Worm (Caenorhabditis elegans): Measurements from ENCODE around the gene dap-3.

Gene dap-3

DNA sequence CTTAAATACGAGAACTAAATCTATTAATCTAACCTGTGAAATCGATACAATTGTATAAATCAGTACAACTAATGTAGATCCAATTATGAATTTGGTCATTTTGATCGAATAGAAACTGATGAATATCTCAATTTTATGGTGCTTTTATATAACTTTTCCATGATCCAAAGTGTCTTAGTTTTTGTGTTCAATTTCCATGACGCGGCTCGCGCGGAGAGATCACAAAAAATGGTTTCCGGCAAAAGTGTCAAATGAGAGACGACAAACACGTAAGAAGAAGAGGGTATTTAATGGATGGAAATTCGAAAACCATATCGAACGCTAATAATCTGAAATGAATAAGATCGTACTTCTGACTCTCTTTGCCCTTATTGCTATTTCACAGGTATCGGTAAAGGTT, 16.4 kb upstream of the dap-3 start, which contains the start of the genes C06A1.6 and C06A1.7:
Gene C06A1.6 (minus strand): TSS at position 101 of the 400 bp plus-strand sequence.
Gene C06A1.7 (plus strand): TSS at position 314 of the 400 bp plus-strand sequence.
- no peak for TF ChIP-seq unc-62 (GFP tag; optimal IDR thresholded peaks at IDR 0.05)

DNA sequence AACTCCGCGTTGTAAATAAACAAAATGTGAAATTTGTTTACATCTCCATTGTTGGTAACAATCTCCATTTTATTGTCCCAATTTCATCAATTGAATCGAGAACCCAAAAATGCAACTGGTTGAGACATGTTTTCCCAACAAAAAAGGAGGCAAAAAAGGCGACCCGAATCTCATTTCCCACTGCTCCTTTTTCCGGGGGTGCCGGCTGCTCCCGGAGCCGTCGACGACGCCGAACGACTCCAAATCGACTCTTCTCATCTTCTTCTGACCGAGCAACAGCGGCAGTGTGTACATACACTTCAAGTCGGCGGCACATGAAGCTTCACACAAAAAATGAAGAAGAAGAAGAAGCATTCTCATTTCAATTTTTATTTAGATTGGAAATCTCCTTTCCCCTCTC, 14.5 kb upstream of the dap-3 start:
- no peak for TF ChIP-seq unc-62 (GFP tag; optimal IDR thresholded peaks at IDR 0.05)

DNA sequence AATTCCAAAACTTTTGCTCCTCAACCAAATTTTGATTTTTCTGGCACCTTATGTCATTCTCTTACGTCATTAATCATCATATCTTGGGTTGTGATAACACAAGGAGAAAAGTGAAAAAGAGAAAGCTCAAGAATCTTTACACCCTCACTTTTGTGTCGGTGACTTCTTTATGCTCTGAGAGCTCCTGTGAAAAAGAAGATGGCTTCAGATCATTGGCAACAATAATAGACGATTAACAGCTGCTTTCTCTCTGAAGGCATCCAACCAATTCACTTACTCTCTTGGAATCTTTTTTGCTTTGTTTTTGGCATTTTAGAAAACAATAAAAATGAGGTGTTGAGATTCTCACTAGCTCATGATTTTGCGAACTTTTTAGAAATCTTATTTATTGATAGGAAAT, 11.4 kb upstream of the dap-3 start:
- TF ChIP-seq unc-62 (GFP tag; optimal IDR thresholded peaks at IDR 0.05), result no peak

DNA sequence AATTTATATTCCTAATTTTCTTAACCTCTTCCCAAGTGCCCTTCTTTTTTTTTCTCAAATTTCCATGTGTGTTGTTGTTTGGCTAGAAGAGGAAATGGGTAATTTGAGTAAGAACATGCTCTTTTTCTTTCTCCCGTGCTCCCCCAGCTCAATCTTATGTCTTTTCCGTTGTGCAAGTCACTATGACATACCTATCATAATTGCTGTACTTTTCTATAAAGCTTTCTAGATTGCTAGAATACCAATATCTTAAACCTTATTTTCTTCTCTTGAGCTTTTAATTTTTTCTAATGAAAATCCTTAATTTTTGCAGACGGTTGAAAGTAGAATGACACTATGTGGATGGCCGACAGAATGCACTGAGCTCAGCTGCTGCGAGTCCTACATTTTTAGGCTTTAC, 10.6 kb upstream of the dap-3 start, which contains the start of gene txt-13:
Gene txt-13 (plus strand): TSS at position 301 of the 400 bp plus-strand sequence.
- no peak for TF ChIP-seq unc-62 (GFP tag; optimal IDR thresholded peaks at IDR 0.05)

DNA sequence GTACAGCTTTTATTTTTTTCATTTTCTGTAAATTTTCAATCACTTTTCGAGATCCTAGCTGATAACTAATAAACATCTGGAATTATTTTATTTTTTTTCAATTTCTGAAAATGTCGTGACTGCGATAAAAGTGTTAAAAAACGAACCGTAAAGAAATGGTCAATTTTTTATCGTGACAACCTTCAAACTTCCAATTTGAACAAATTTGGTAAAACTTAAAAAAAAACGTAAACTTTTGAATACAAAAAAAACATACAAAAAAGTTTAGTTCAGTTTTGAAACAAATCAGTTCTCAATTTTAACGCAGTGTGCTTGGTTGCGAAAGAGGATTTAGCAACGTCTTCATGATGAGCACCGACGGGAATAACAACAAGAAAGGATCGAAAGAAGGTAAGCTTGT, 9.0 kb upstream of the dap-3 start, which contains the start of gene C06A1.3:
Gene C06A1.3 (plus strand): TSS at position 301 of the 400 bp plus-strand sequence.
- no peak for TF ChIP-seq unc-62 (GFP tag; optimal IDR thresholded peaks at IDR 0.05)

DNA sequence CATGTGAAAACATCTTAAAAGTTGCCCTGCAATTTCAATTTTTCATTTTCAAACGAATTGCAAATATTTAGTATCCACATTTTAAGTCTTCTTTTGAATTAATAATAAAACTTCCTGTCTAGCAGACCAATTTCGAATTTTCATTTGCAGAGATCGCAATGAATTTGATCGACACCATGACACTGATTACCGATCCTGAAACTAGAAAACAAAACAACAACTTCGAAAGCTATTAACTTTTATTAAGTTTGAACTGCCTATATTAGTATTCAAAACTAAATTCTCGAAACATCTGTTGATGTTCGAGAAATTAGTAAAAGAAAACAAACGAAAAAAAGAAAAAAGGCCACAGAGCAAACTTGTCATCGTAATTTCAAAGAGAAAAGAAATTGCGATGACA, 6.8 kb upstream of the dap-3 start:
- no peak for TF ChIP-seq unc-62 (GFP tag; optimal IDR thresholded peaks at IDR 0.05)

DNA sequence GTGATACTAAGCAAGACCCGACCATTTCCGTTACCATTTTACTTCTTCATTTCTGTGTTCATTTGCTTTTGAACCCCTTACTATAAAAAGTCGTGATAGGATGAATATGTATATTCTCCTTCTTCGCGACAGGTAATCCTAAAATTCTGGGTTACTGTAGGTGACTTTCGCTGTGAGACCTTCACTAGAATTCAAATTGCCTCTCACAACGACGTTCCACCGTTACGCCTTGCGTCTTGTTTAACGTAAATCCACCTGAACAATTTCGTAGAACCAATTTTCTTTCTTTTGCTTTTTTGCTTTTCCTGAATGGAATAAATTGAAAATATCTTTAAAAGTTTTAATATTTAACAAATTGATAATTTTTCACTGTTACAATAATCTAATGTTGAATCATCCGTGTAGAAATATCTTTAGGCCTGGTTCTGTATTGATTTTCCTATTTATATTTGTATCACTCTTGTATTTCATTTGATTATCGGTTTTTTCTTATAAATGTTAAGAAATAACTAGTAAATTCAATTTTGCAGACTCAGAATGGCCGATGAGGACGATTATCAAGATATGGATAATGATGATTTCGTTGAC, 2.0 kb upstream of the dap-3 start, which contains the start of gene rpb-6:
Gene rpb-6 (plus strand): TSS at position 538 of the 588 bp plus-strand sequence.
- no peak for TF ChIP-seq unc-62 (GFP tag; optimal IDR thresholded peaks at IDR 0.05)

DNA sequence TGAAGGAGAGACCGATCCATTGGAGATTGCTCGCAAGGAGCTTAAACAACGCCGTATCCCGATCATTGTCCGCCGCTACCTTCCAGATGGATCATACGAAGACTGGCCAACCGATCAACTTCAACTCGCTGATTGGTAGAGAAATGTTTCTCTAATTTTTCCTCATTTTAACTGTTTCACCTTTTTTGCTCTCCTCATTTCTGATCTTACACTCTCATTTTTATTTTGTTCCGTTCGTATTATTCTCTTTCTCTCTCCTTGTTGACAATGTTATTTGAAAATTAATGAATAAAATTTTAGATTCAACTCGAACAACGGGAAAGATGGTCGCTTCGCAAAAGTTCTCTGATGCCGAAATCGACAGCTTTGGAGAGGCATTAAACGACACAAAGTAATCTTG, 1.3 kb upstream of the dap-3 start, which contains the start of gene dohh-1:
Gene dohh-1 (plus strand): TSS at position 301 of the 400 bp plus-strand sequence.
- TF ChIP-seq unc-62 (GFP tag; optimal IDR thresholded peaks at IDR 0.05), result no peak

DNA sequence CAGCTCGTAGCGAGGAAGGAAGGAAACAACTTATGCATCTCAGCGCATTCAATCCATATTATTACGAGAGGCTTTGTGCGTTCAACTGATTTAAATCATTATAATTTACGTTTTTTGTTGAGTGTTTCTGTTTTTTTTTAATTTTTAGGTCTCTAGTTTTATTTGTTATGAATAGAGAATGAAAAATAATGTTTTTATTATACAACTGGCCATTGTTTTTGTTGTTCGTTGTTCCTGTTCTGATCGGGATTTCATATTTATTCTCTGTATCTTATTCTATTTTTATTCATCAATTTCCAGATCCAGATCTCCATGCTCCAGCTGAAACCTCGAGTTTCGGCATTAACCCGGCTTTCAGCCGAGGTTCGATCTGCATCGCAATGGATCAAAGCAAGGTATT, 1.4 kb downstream of the dap-3 start, which contains the start of gene mrps-22:
Gene mrps-22 (plus strand): TSS at position 301 of the 400 bp plus-strand sequence.
- TF ChIP-seq unc-62 (GFP tag; optimal IDR thresholded peaks at IDR 0.05), result no peak

DNA sequence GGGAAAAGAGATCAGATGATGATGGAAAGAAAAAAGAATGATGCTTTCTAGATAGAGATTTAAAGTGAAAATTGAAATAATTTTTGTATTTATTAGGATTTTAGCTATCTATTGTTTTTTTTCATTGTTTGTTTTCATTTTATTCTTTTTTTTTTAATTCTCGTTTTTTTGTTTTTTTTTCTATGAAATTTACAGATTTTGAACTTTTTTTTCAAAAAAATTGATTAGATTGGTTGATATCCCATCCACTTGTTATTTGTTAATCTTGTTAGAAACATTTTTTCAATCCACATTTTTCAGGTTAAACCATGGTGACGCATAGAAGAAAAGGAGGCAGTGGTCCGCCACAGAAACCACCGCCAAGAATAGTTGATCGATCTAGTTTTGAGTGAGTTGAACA, 3.1 kb downstream of the dap-3 start, which contains the start of gene algn-9:
Gene algn-9 (plus strand): TSS at position 301 of the 400 bp plus-strand sequence.
- no peak for TF ChIP-seq unc-62 (GFP tag; optimal IDR thresholded peaks at IDR 0.05)

DNA sequence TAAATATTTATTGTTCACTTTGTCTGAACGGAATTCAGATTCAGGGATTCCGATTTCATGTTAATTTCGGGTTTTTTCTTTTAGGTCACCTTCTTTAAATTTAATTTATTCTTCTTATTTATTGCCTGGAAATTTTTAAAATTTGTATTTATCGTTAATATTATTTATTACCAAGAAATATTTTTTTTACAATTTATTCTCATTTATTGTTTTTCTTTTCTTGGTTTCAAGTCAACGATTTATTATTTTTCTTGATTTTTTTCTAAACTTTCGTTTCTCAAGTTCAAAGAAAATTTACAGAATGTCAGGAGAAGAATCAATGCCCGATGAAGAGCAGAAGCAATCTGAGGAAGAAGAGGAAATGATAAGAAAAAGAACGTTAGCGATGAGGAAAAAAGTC, 6.8 kb downstream of the dap-3 start, which contains the start of gene crn-3:
Gene crn-3 (plus strand): TSS at position 301 of the 400 bp plus-strand sequence.
- TF ChIP-seq unc-62 (GFP tag; optimal IDR thresholded peaks at IDR 0.05), result no peak

DNA sequence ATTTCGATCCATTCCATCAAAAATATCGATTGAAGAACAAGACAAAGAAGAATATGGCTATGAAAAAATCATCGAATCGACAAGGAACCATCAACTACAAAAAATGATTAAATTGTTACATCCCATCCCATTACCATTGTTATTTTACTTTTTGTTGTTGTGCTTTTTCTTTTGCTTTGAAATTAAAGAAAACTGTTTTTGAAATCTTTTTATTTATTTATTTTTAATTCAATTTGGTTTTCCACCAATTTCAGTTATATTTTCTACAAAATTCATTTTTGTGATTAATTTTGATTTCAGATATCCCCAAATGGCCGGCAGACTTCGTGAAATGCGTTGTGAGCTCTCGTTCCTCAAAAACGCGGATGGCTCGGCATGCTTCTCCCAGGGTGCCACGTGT, 11.5 kb downstream of the dap-3 start, which contains the start of gene crn-5:
Gene crn-5 (plus strand): TSS at position 301 of the 400 bp plus-strand sequence.
- TF ChIP-seq unc-62 (GFP tag; optimal IDR thresholded peaks at IDR 0.05), result no peak

DNA sequence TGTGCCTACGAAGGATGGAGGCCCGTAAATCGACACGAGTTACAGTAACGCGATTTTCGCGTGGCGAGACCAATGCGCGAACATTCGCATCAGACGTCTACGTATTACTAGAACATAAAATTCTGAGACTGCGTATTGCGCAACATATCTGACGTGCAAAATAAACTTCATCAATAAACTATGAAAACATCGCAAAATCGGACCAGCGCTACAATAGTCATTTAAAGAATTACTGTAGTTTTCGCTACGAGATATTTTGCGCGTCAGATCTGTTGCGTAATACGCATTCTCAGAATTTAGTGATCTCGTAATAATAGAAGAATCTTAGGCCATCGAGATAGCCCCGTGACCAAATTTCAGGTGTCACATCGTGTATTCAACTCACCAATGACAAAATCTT, 13.4 kb downstream of the dap-3 start:
- no peak for TF ChIP-seq unc-62 (GFP tag; optimal IDR thresholded peaks at IDR 0.05)

DNA sequence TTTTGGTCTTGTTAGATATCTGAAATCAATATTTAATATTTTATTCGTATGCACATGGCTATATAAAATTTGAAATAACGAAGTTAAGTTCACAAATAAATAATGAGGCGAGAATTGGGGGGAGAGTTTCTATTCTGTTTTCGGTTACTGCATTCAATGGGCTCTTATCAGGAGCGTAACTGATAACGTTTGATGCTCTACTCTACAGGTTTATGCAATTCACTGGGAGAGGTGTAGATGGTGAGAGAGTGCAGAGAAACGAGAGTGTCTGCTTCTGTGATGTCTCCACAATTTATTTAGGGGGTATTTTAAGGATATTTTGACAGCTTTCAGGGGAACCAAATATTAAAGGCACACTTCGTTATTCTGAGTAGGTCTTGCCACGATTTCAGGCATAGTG, 13.8 kb downstream of the dap-3 start, which contains the start of gene C14A4.6:
Gene C14A4.6 (minus strand): TSS at position 19 of the 400 bp plus-strand sequence.
- TF ChIP-seq unc-62 (GFP tag; optimal IDR thresholded peaks at IDR 0.05), result no peak

DNA sequence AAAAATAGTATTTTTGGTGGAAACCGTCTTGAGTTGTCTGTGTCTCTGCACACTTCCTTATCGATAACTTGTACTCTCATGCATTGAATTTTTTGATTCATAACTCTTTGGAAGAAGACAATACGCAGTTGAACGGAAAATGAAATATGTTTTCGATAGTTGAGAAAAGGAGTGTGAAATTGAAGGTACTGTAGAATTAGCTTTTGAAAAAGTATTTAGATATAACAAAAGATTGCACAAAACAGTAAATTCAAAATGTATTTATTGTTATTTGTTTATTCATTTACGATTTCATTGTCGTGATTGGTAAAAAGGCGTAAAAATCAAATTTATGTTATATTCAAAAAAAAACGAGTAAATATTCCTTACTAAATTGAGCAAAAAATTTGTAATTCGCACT, 15.5 kb downstream of the dap-3 start, which contains the start of gene C14A4.7:
Gene C14A4.7 (minus strand): TSS at position 101 of the 400 bp plus-strand sequence.
- TF ChIP-seq unc-62 (GFP tag; optimal IDR thresholded peaks at IDR 0.05), result no peak

DNA sequence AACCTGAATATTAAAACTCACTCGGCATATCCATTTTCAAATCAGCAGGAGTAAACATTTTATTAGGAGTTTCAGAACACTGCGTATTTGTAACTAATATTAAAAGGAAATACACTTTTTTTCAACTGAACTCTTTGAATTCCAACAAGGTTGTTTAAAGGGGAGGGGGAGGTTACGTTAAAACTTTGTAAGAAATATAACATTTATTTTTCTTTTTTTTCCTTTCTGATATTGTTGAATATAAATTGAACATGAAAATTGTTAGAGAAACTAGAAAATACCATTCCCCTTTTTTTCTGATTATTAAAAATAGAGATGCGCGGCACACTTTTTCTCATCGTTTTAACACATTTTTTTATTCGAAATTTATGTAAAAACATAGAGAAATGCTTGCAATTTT, 17.1 kb downstream of the dap-3 start, which contains the start of gene C14A4.8:
Gene C14A4.8 (minus strand): TSS at position 101 of the 400 bp plus-strand sequence.
- no peak for TF ChIP-seq unc-62 (GFP tag; optimal IDR thresholded peaks at IDR 0.05)

DNA sequence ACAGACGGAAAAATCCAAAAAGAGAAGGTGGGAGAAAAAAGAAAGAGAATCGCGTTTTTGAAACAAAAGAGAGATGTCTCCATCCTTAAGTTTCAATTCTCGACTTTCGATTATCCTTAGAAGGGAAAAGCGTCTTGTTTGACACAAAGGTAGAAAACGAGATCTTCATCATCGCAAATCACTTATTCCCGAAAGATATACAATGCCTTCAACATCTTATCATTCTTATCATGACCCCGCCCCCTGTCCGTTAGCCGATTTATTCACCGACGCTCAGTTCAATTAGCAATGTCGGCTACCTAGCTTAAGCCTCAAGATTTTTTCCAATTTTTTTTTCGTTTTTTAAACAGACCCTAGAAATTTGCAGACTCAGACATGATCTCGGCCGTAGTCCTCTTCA, 18.0 kb downstream of the dap-3 start, which contains the start of gene C14A4.9:
Gene C14A4.9 (plus strand): TSS at position 368 of the 400 bp plus-strand sequence.
- no peak for TF ChIP-seq unc-62 (GFP tag; optimal IDR thresholded peaks at IDR 0.05)
